Worm (Caenorhabditis elegans): ENCODE results near the gene sqv-6.

DNA sequence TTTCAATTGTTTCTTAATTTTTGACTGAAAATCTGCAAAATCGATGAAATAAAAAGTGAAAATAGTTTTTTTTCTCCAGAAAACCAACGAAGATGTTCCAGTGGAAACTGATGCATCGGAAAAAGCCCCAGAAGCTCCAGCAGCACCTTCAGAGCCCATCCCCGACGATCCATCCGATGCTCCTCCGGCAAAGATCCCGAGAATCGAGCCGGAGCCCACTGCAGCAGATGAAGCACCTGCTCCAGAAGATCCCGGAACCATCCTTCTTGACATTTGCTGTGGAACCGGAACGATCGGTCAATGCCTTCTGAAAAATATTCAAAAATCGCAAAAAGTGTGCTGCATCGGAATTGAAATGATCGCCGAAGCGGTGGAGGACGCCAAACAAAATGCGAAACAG lies 55.9 kb downstream of the sqv-6 start:
- TF ChIP-seq unc-39 (tag; optimal IDR thresholded peaks at IDR 0.05): no peak
- TF ChIP-seq lin-15B (tag; optimal IDR thresholded peaks at IDR 0.05): no peak
